Worm (Caenorhabditis elegans) whole organism, L2 larva: Measurements from ENCODE around the gene W08G11.3.

Experiments used
- aly-2 ChIP-seq: fragments of 150-350 bp; optimal IDR thresholded peaks from 2 replicates; lab custom pipeline; 2014; ENCODE audit warnings: missing biosample characterization, missing genetic modification characterization
- elt-3 ChIP-seq: sonication (generic microtip); optimal IDR thresholded peaks from 2 replicates; lab custom pipeline; 2017; ENCODE audit warnings: missing biosample characterization, missing genetic modification characterization
- fos-1 ChIP-seq: fragments of 150-350 bp; optimal IDR thresholded peaks from 2 replicates; lab custom pipeline; 2014; ENCODE audit warnings: missing biosample characterization, missing genetic modification characterization
- nhr-10 ChIP-seq: sonication (generic microtip); optimal IDR thresholded peaks from 2 replicates; lab custom pipeline; 2017; ENCODE audit warnings: missing biosample characterization, missing genetic modification characterization
- nhr-12 ChIP-seq: fragments of 150-350 bp; optimal IDR thresholded peaks from 2 replicates; lab custom pipeline; 2014; ENCODE audit warnings: missing biosample characterization, missing genetic modification characterization
- nhr-77 ChIP-seq: fragments of 150-350 bp; optimal IDR thresholded peaks from 2 replicates; lab custom pipeline; 2014; ENCODE audit warnings: missing biosample characterization, missing genetic modification characterization
- unc-39 ChIP-seq: fragments of 150-350 bp; optimal IDR thresholded peaks from 2 replicates; lab custom pipeline; 2014; ENCODE audit warnings: missing biosample characterization, missing genetic modification characterization
- unc-62 ChIP-seq: fragments of 150-350 bp; optimal IDR thresholded peaks from 2 replicates; lab custom pipeline; 2014; ENCODE audit warnings: missing biosample characterization, missing genetic modification reagents, missing genetic modification characterization

DNA sequence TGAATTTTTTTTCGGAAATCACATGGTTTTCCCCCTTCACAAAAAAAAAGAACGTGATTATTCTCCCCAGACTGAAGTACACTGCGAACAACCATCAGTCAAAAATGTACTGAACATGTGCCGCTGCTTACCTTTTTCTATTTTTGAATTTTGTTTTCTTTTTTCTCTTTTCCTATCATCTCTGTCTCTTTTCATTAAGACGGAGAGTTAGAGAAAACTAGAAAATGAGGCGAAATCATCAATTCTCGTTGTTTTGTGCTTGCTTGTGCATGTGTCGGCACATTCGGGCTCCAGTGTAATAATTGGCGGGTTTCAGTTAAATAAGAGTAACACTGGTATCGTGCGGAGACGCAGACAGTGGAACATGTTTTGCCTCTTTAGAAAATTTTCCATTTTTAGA lies 15.2 kb upstream of the W08G11.3 start:
- TF ChIP-seq unc-62 (GFP tag; lab: Kevin White, UChicago) (no peak), nhr-77 (tag; lab: Kevin White, UChicago) (no peak), fos-1 (tag; lab: Kevin White, UChicago) (no peak), unc-39 (tag; lab: Kevin White, UChicago) (no peak), nhr-12 (tag; lab: Kevin White, UChicago) (no peak), nhr-10 (tag; lab: Kevin White, UChicago) (no peak), elt-3 (tag; lab: Kevin White, UChicago) (no peak), aly-2 (tag; lab: Kevin White, UChicago) (no peak)
